Fruit fly (Drosophila melanogaster) whole organism, embryonic: ENCODE results near the gene CG42728.
A peak's percentile ranks its signal among the peaks of the same experiment; 100 is the strongest.

Source experiments
- Bgb ChIP-seq: fragments of 200-800 bp; sonication (Bioruptor generic); IDR thresholded peaks from 2 replicates; pipeline ENCODE4 v1.3.6; 2022; ENCODE audit warnings: missing biosample characterization, missing genetic modification characterization; ENCODE audit not compliant: partially characterized antibody
- CG11560 ChIP-seq: fragments of 200-800 bp; sonication (Bioruptor generic); IDR thresholded peaks from 3 replicates; pipeline ENCODE4 v1.3.6; 2022; ENCODE audit warnings: missing biosample characterization, missing genetic modification characterization
- CG12219 ChIP-seq: fragments of 200-800 bp; sonication (Bioruptor generic); optimal IDR thresholded peaks from 3 replicates; lab custom pipeline; 2018; ENCODE audit warnings: missing biosample characterization, mild to moderate bottlenecking, missing genetic modification characterization
- CG13775 ChIP-seq: fragments of 200-800 bp; sonication (Bioruptor generic); optimal IDR thresholded peaks from 3 replicates; lab custom pipeline; 2017; ENCODE audit warnings: missing biosample characterization, mild to moderate bottlenecking, missing genetic modification characterization
- CG1603 ChIP-seq: fragments of 200-800 bp; sonication (Bioruptor generic); optimal IDR thresholded peaks from 2 replicates; lab custom pipeline; 2019; ENCODE audit warnings: missing biosample characterization, mild to moderate bottlenecking, missing genetic modification characterization, moderate library complexity
- CG1647 ChIP-seq: fragments of 200-800 bp; sonication (Bioruptor generic); optimal IDR thresholded peaks from 3 replicates; lab custom pipeline; 2016; ENCODE audit warnings: missing biosample characterization, missing genetic modification characterization
- CG16779 ChIP-seq: fragments of 200-800 bp; sonication (Bioruptor generic); IDR thresholded peaks from 2 replicates; pipeline ENCODE4 v1.3.6; 2022; ENCODE audit warnings: missing biosample characterization, missing genetic modification characterization
- CG18476 ChIP-seq: fragments of 200-800 bp; sonication (Bioruptor generic); optimal IDR thresholded peaks from 2 replicates; lab custom pipeline; 2016; ENCODE audit warnings: missing biosample characterization, mild to moderate bottlenecking, missing genetic modification characterization
- CG31388 ChIP-seq: fragments of 200-800 bp; sonication (Bioruptor generic); optimal IDR thresholded peaks from 2 replicates; lab custom pipeline; 2016; ENCODE audit warnings: missing biosample characterization, missing genetic modification characterization
- CG4820 ChIP-seq: fragments of 200-800 bp; sonication (Bioruptor generic); optimal IDR thresholded peaks from 3 replicates; lab custom pipeline; 2016; ENCODE audit warnings: missing biosample characterization, missing genetic modification characterization
- CG6689 ChIP-seq: fragments of 200-800 bp; sonication (Bioruptor generic); IDR thresholded peaks from 2 replicates; pipeline ENCODE4 v1.3.6; 2022; ENCODE audit warnings: missing biosample characterization, missing genetic modification characterization
- CG7745 ChIP-seq: fragments of 200-800 bp; sonication (Bioruptor generic); optimal IDR thresholded peaks from 2 replicates; lab custom pipeline; 2018; ENCODE audit warnings: missing biosample characterization, mild to moderate bottlenecking, missing genetic modification characterization, moderate library complexity
- CG7963 ChIP-seq: fragments of 200-800 bp; sonication (Bioruptor generic); IDR thresholded peaks from 3 replicates; pipeline ENCODE4 v1.3.6; 2022; ENCODE audit warnings: missing biosample characterization, missing genetic modification characterization; ENCODE audit not compliant: partially characterized antibody
- CG8478 ChIP-seq: fragments of >200 bp; optimal IDR thresholded peaks from 2 replicates; lab custom pipeline; 2018
- CG8765 ChIP-seq: fragments of 200-800 bp; sonication (Bioruptor generic); IDR thresholded peaks from 2 replicates; pipeline ENCODE4 v1.3.6; 2022; ENCODE audit warnings: missing biosample characterization, missing genetic modification characterization
- Dref ChIP-seq: fragments of 200-800 bp; sonication (Bioruptor generic); IDR thresholded peaks from 2 replicates; pipeline ENCODE4 v1.3.6; 2022; ENCODE audit warnings: missing biosample characterization, missing genetic modification characterization
- HLH4C ChIP-seq: fragments of 200-800 bp; sonication (Bioruptor generic); IDR thresholded peaks from 3 replicates; pipeline ENCODE4 v1.3.6; 2022; ENCODE audit warnings: missing biosample characterization, missing genetic modification characterization; ENCODE audit not compliant: partially characterized antibody
- Hr39 ChIP-seq: fragments of >200 bp; optimal IDR thresholded peaks from 2 replicates; lab custom pipeline; 2017
- Lpt ChIP-seq: fragments of >200 bp; optimal IDR thresholded peaks from 2 replicates; lab custom pipeline; 2018; ENCODE audit warnings: missing biosample characterization, missing genetic modification characterization
- MESR4 ChIP-seq: fragments of 200-800 bp; sonication (Bioruptor generic); optimal IDR thresholded peaks from 2 replicates; lab custom pipeline; 2018; ENCODE audit warnings: missing biosample characterization, mild to moderate bottlenecking, missing genetic modification characterization, moderate library complexity
- Side ChIP-seq: fragments of 200-800 bp; sonication (Bioruptor generic); optimal IDR thresholded peaks from 2 replicates; lab custom pipeline; 2016; ENCODE audit warnings: missing biosample characterization, missing genetic modification characterization
- Sin3A ChIP-seq: fragments of >200 bp; optimal IDR thresholded peaks from 2 replicates; lab custom pipeline; 2018
- Sry-δ ChIP-seq: fragments of 200-800 bp; sonication (Bioruptor generic); optimal IDR thresholded peaks from 2 replicates; lab custom pipeline; 2016; ENCODE audit warnings: missing biosample characterization, missing genetic modification characterization
- Vsx1 ChIP-seq: fragments of 200-800 bp; sonication (Bioruptor generic); optimal IDR thresholded peaks from 2 replicates; lab custom pipeline; 2017; ENCODE audit warnings: missing biosample characterization, mild to moderate bottlenecking, missing genetic modification characterization, missing genetic modification reagents
- amos ChIP-seq: fragments of 200-800 bp; sonication (Bioruptor generic); IDR thresholded peaks from 2 replicates; pipeline ENCODE4 v1.3.6; 2022; ENCODE audit warnings: missing biosample characterization, missing genetic modification characterization; ENCODE audit not compliant: partially characterized antibody
- aop ChIP-seq: fragments of 200-800 bp; sonication (Bioruptor generic); IDR thresholded peaks from 2 replicates; pipeline ENCODE4 v1.3.6; 2022; ENCODE audit warnings: missing biosample characterization, missing genetic modification characterization
- az2 ChIP-seq: fragments of 200-800 bp; sonication (Bioruptor generic); optimal IDR thresholded peaks from 3 replicates; lab custom pipeline; 2016; ENCODE audit warnings: missing biosample characterization, missing genetic modification characterization
- bsh ChIP-seq, 2 experiments: fragments of 200-800 bp; sonication (Bioruptor generic); optimal IDR thresholded peaks; 2 replicates each; lab custom pipeline; 2017 to 2018; ENCODE audit warnings: mild to moderate bottlenecking in 2 of 2, missing biosample characterization in 2 of 2, missing genetic modification characterization in 2 of 2, moderate library complexity in 1 of 2
- cad ChIP-seq: fragments of >200 bp; optimal IDR thresholded peaks from 2 replicates; lab custom pipeline; 2017; ENCODE audit warnings: missing biosample characterization, missing genetic modification characterization
- caup ChIP-seq: fragments of 200-800 bp; sonication (Bioruptor generic); optimal IDR thresholded peaks from 3 replicates; lab custom pipeline; 2017; ENCODE audit warnings: missing biosample characterization, mild to moderate bottlenecking, missing genetic modification characterization, moderate library complexity; ENCODE audit not compliant: severe bottlenecking
- chinmo ChIP-seq: fragments of 200-800 bp; sonication (Bioruptor generic); IDR thresholded peaks from 4 replicates; pipeline ENCODE4 v1.3.6; 2022; ENCODE audit warnings: missing biosample characterization, missing genetic modification characterization; ENCODE audit not compliant: partially characterized antibody
- croc ChIP-seq: fragments of 200-800 bp; sonication (Bioruptor generic); conservative IDR thresholded peaks from 3 replicates; pipeline ENCODE4 v1.3.6; 2022; ENCODE audit warnings: missing biosample characterization, missing genetic modification characterization
- gcm2 ChIP-seq: fragments of 200-800 bp; sonication (Bioruptor generic); optimal IDR thresholded peaks from 2 replicates; lab custom pipeline; 2016; ENCODE audit warnings: missing biosample characterization, missing genetic modification characterization
- gem ChIP-seq: fragments of 200-800 bp; sonication (Bioruptor generic); optimal IDR thresholded peaks from 2 replicates; lab custom pipeline; 2019; ENCODE audit warnings: missing biosample characterization, mild to moderate bottlenecking, missing genetic modification characterization, moderate library complexity
- gro ChIP-seq: fragments of 200-800 bp; sonication (Bioruptor generic); optimal IDR thresholded peaks from 2 replicates; lab custom pipeline; 2016; ENCODE audit warnings: missing biosample characterization, missing genetic modification characterization
- gsb-n ChIP-seq: fragments of 200-800 bp; sonication (Bioruptor generic); optimal IDR thresholded peaks from 3 replicates; lab custom pipeline; 2018; ENCODE audit warnings: missing biosample characterization, mild to moderate bottlenecking, missing genetic modification characterization
- gt ChIP-seq: fragments of 200-800 bp; sonication (Bioruptor generic); IDR thresholded peaks from 2 replicates; pipeline ENCODE4 v1.3.6; 2022; ENCODE audit warnings: missing biosample characterization, missing genetic modification characterization
- hb ChIP-seq: fragments of 200-800 bp; sonication (Bioruptor generic); IDR thresholded peaks from 3 replicates; pipeline ENCODE4 v1.3.6; 2022; ENCODE audit warnings: missing biosample characterization, missing genetic modification characterization; ENCODE audit not compliant: partially characterized antibody
- hkb ChIP-seq, 2 experiments: fragments of 200-800 bp in 1 of 2; fragments of >200 bp in 1 of 2; sonication (Bioruptor generic) in 1 of 2; IDR thresholded peaks in 1 of 2; optimal IDR thresholded peaks in 1 of 2; 2 replicates each; pipeline versions ENCODE4 v1.3.6 to Lab custom; 2017 to 2022; ENCODE audit warnings: missing biosample characterization in 1 of 2, missing genetic modification characterization in 1 of 2
- jumu ChIP-seq: fragments of 200-800 bp; sonication (Bioruptor generic); optimal IDR thresholded peaks from 3 replicates; lab custom pipeline; 2016; ENCODE audit warnings: missing biosample characterization, missing genetic modification characterization
- kah ChIP-seq: fragments of 200-800 bp; sonication (Bioruptor generic); optimal IDR thresholded peaks from 2 replicates; lab custom pipeline; 2018; ENCODE audit warnings: missing biosample characterization, mild to moderate bottlenecking, missing genetic modification characterization
- klu ChIP-seq: fragments of 200-800 bp; sonication (Bioruptor generic); IDR thresholded peaks from 2 replicates; pipeline ENCODE4 v1.3.6; 2022; ENCODE audit warnings: missing biosample characterization, missing genetic modification characterization
- nerfin-1 ChIP-seq: fragments of 200-800 bp; sonication (Bioruptor generic); optimal IDR thresholded peaks from 3 replicates; lab custom pipeline; 2019; ENCODE audit warnings: missing biosample characterization, mild to moderate bottlenecking, missing genetic modification characterization, moderate library complexity
- nerfin-2 ChIP-seq: fragments of 200-800 bp; sonication (Bioruptor generic); IDR thresholded peaks from 2 replicates; pipeline ENCODE4 v1.3.6; 2022; ENCODE audit warnings: missing biosample characterization, missing genetic modification characterization; ENCODE audit not compliant: partially characterized antibody
- salm ChIP-seq: fragments of 200-800 bp; sonication (Bioruptor generic); optimal IDR thresholded peaks from 2 replicates; lab custom pipeline; 2018; ENCODE audit warnings: missing biosample characterization, mild to moderate bottlenecking, missing genetic modification characterization
- scrt ChIP-seq: fragments of 200-800 bp; sonication (Bioruptor generic); optimal IDR thresholded peaks from 2 replicates; lab custom pipeline; 2018; ENCODE audit warnings: missing biosample characterization, mild to moderate bottlenecking, missing genetic modification characterization, moderate library complexity
- so ChIP-seq: fragments of 200-800 bp; sonication (Bioruptor generic); IDR thresholded peaks from 3 replicates; pipeline ENCODE4 v1.3.6; 2022; ENCODE audit warnings: missing biosample characterization, missing genetic modification characterization
- ttk ChIP-seq: fragments of 200-800 bp; sonication (Bioruptor generic); IDR thresholded peaks from 2 replicates; pipeline ENCODE4 v2.1.2; 2022; ENCODE audit warnings: missing biosample characterization, missing genetic modification characterization
- unpg ChIP-seq: fragments of 200-800 bp; sonication (Bioruptor generic); optimal IDR thresholded peaks from 3 replicates; lab custom pipeline; 2018; ENCODE audit warnings: missing biosample characterization, mild to moderate bottlenecking, missing genetic modification characterization, moderate library complexity
- zfh1 ChIP-seq: fragments of 200-800 bp; sonication (Bioruptor generic); IDR thresholded peaks from 3 replicates; pipeline ENCODE4 v1.3.6; 2022; ENCODE audit warnings: missing biosample characterization, missing genetic modification characterization

CG42728 gene

dm6 chr3L:15563058-15563850, 35.3 kb upstream of the CG42728 start, which contains the start of the genes CG7739 and SCCRO (continued):
- peak; percentile 71; the same call in 1 of the 2 replicates for TF ChIP-seq amos (GFP tag; lab: Robert Waterston, UW)
- peak; percentile 33 for TF ChIP-seq CG13775 (GFP tag; lab: Kevin White, UChicago)
- peak; percentile 15 for TF ChIP-seq az2 (GFP tag; lab: Kevin White, UChicago)
- TF ChIP-seq croc (GFP tag; lab: Robert Waterston, UW): no peak
- TF ChIP-seq unpg (GFP tag; lab: Kevin White, UChicago): peak; percentile 61
- TF ChIP-seq CG4820 (GFP tag; lab: Kevin White, UChicago): peak; percentile 5
- TF ChIP-seq cad (GFP tag; lab: Kevin White, UChicago): no peak
- TF ChIP-seq scrt: no peak
- TF ChIP-seq CG7745 (tag; lab: Kevin White, UChicago): no peak
- no peak for TF ChIP-seq kah
- peak; percentile 2 for TF ChIP-seq gro (GFP tag; lab: Kevin White, UChicago)
- peak; percentile 32 for TF ChIP-seq jumu (GFP tag; lab: Kevin White, UChicago)
- peak; percentile 66 for TF ChIP-seq Sin3A
- TF ChIP-seq salm: no peak
- TF ChIP-seq Vsx1 (GFP tag; lab: Kevin White, UChicago): no peak
- no peak for TF ChIP-seq CG8478 (lab: Kevin White, UChicago)
- peak; percentile 11 for TF ChIP-seq Side (GFP tag; lab: Kevin White, UChicago)
- peak; percentile 73 for TF ChIP-seq CG6689 (GFP tag; lab: Robert Waterston, UW)
- peak; percentile 7 for TF ChIP-seq CG1647 (GFP tag; lab: Kevin White, UChicago)
- TF ChIP-seq CG12219 (GFP tag; lab: Kevin White, UChicago): no peak
- peak; percentile 53; the same call in 1 of the 2 replicates for TF ChIP-seq CG8765 (GFP tag; lab: Robert Waterston, UW)
- no peak for TF ChIP-seq Lpt
- no peak for TF ChIP-seq klu (GFP tag; lab: Robert Waterston, UW)
- TF ChIP-seq gsb-n (tag; lab: Kevin White, UChicago): peak; percentile 65
- TF ChIP-seq gt (GFP tag; lab: Robert Waterston, UW): no peak
- TF ChIP-seq caup (GFP tag; lab: Kevin White, UChicago): no peak
- peak; percentile 83 for TF ChIP-seq gem
- TF ChIP-seq so (GFP tag; lab: Robert Waterston, UW): no peak
- no peak for TF ChIP-seq aop
- TF ChIP-seq Dref: peak; percentile 83
- no peak for TF ChIP-seq gcm2 (GFP tag; lab: Kevin White, UChicago)
- no peak for TF ChIP-seq CG16779

dm6 chr3L:15562727-15563057, 34.7 kb upstream of the CG42728 start:
- peak; percentile 38 for TF ChIP-seq Sry-δ (GFP tag; lab: Kevin White, UChicago)
- 0 out of 3 replicates have a peak, but pooled peaks have one; percentile 7 for TF ChIP-seq hb (GFP tag; lab: Robert Waterston, UW)
- no peak for TF ChIP-seq CG11560
- TF ChIP-seq bsh (GFP tag; optimal IDR thresholded peaks at IDR 0.05; lab: Kevin White, UChicago): no peak
- peak; percentile 61 for TF ChIP-seq Bgb
- 0 out of 4 replicates have a peak, but pooled peaks have one; percentile 72 for TF ChIP-seq chinmo (GFP tag; lab: Robert Waterston, UW)
- peak; percentile 28; the same call in 1 of the 2 replicates for TF ChIP-seq nerfin-2 (GFP tag; lab: Robert Waterston, UW)
- TF ChIP-seq HLH4C (GFP tag; lab: Robert Waterston, UW): peak; percentile 52; the same call in 1 of the 3 replicates
- TF ChIP-seq ttk (GFP tag; lab: Robert Waterston, UW): no peak
- TF ChIP-seq hkb (optimal IDR thresholded peaks at IDR 0.05; lab: Kevin White, UChicago): no peak
- no peak for TF ChIP-seq hkb (GFP tag; IDR thresholded peaks at IDR 0.05; lab: Robert Waterston, UW)
- TF ChIP-seq CG7963: peak; percentile 50; the same call in 1 of the 3 replicates
- peak; percentile 30 for TF ChIP-seq CG1603
- peak; percentile 80 for TF ChIP-seq MESR4
- TF ChIP-seq nerfin-1: no peak
- no peak for TF ChIP-seq CG31388 (GFP tag; lab: Kevin White, UChicago)
- TF ChIP-seq CG18476 (GFP tag; lab: Kevin White, UChicago): no peak
- TF ChIP-seq zfh1: no peak
- TF ChIP-seq Hr39: no peak
